Worm (Caenorhabditis elegans): ENCODE measurements around the gene rpl-29.

Gene rpl-29

ce11 chrIV:13860459-13860858 lies 21.6 kb upstream of the rpl-29 start:
- TF ChIP-seq unc-55 (GFP tag; optimal IDR thresholded peaks at IDR 0.05) (no peak), dmd-4 (tag; optimal IDR thresholded peaks at IDR 0.05; ENCODE audit: borderline replicate concordance) (no peak), unc-42 (tag; optimal IDR thresholded peaks at IDR 0.05) (no peak), che-1 (tag; optimal IDR thresholded peaks at IDR 0.05) (no peak), pat-9 (tag; optimal IDR thresholded peaks at IDR 0.05) (no peak)

- TF ChIP-seq hlh-8 (tag; optimal IDR thresholded peaks at IDR 0.05) (no peak), unc-42 (tag; optimal IDR thresholded peaks at IDR 0.05) (no peak), tbx-7 (tag; optimal IDR thresholded peaks at IDR 0.05) (no peak), fkh-6 (tag; optimal IDR thresholded peaks at IDR 0.05) (no peak), sox-4 (tag; optimal IDR thresholded peaks at IDR 0.05) (no peak), elt-4 (tag; optimal IDR thresholded peaks at IDR 0.05) (no peak), hlh-13 (GFP tag; optimal IDR thresholded peaks at IDR 0.05) (no peak), pha-4 (tag; optimal IDR thresholded peaks at IDR 0.05) (no peak), Y22D7AL.16 (tag; optimal IDR thresholded peaks at IDR 0.05) (no peak), ref-2 (tag; optimal IDR thresholded peaks at IDR 0.05) (no peak), eyg-1 (tag; optimal IDR thresholded peaks at IDR 0.05) (no peak), ceh-14 (tag; optimal IDR thresholded peaks at IDR 0.05) (no peak), ets-4 (tag; optimal IDR thresholded peaks at IDR 0.05) (no peak), ahr-1 (tag; optimal IDR thresholded peaks at IDR 0.05) (no peak), mec-3 (tag; optimal IDR thresholded peaks at IDR 0.05; ENCODE audit: borderline replicate concordance) (no peak), gmeb-2 (tag; optimal IDR thresholded peaks at IDR 0.05) (no peak), ceh-18 (tag; optimal IDR thresholded peaks at IDR 0.05) (no peak), unc-55 (GFP tag; optimal IDR thresholded peaks at IDR 0.05) (no peak), elt-2 (tag; optimal IDR thresholded peaks at IDR 0.05) (no peak), lim-6 (tag; optimal IDR thresholded peaks at IDR 0.05) (no peak)
Measured at ce11 chrIV:13865172-13865571, 16.9 kb upstream of the rpl-29 start, which contains the start of gene vamp-8. Gene vamp-8 (minus strand): TSS chrIV:13865196.

DNA sequence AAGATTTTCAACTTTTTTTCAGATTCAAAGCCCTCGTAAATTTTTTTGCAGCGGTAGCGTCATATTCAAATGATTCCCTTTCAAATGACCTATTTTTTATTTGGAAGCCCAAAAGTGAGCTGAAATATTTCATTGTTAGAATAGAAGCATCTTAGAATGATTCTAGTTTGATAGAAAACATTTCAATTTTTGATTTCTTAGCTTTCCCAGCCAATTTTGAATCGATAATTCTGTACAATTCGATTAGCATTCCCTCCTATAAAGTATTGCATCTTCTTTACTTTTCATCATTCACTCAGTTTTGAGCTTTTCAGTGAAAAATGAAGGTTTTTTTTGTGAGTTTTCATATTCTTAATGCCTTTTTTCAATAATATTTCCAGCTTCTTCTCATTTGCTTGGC lies 15.3 kb upstream of the rpl-29 start, which contains the start of gene B0513.90:
B0513.90 (plus strand) TSS at position 301 of the 400 bp plus-strand sequence.
- TF ChIP-seq pros-1 (tag; optimal IDR thresholded peaks at IDR 0.05) (no peak), ceh-14 (tag; optimal IDR thresholded peaks at IDR 0.05) (no peak), unc-3 (GFP tag; conservative IDR thresholded peaks at IDR 0.05) (no peak), unc-3 (tag; optimal IDR thresholded peaks at IDR 0.05) (no peak)

DNA sequence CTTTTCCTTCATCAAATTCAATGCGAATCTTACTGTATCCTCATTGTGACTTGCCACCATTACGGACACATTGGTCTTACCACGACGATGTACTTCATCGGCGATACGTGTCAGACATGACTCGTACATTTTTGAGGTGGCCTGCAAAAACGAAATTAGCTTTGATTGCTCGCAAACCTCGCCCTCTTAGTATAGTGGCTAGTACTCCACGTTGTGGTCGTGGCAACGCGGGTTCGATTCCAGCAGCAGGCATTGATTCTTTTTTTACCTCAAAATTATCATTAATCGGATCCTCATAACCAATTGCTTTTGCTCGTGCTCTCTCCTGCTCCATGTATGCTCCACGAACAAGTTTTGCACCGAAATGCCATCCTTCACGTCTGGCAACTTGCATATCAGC lies 11.9 kb upstream of the rpl-29 start:
- TF ChIP-seq hlh-30 (tag; optimal IDR thresholded peaks at IDR 0.05; ENCODE audit: insufficient read depth) (no peak), ttx-3 (tag; optimal IDR thresholded peaks at IDR 0.05) (no peak), unc-55 (GFP tag; optimal IDR thresholded peaks at IDR 0.05) (no peak), eyg-1 (tag; optimal IDR thresholded peaks at IDR 0.05) (no peak), T23F11.4 (GFP tag; optimal IDR thresholded peaks at IDR 0.05) (no peak), ceh-14 (tag; optimal IDR thresholded peaks at IDR 0.05) (no peak), ztf-16 (tag; optimal IDR thresholded peaks at IDR 0.05) (no peak), sdc-2 (tag; optimal IDR thresholded peaks at IDR 0.05) (no peak), ceh-6 (GFP tag; optimal IDR thresholded peaks at IDR 0.05) (no peak), mec-3 (tag; optimal IDR thresholded peaks at IDR 0.05; ENCODE audit: borderline replicate concordance) (no peak), hlh-13 (GFP tag; optimal IDR thresholded peaks at IDR 0.05) (no peak), unc-86 (tag; optimal IDR thresholded peaks at IDR 0.05) (no peak), madf-2 (tag; optimal IDR thresholded peaks at IDR 0.05) (no peak), rnt-1 (tag; optimal IDR thresholded peaks at IDR 0.05) (no peak)

ce11 chrIV:13876565-13877153 lies 5.4 kb upstream of the rpl-29 start, which contains the start of gene prdh-1:
Gene prdh-1 (minus strand): TSS chrIV:13876615.
- TF ChIP-seq pha-4 (tag; optimal IDR thresholded peaks at IDR 0.05) (no peak), nfya-1 (tag; optimal IDR thresholded peaks at IDR 0.05) (peak; percentile 90), ceh-19 (GFP tag; optimal IDR thresholded peaks at IDR 0.05) (no peak), gmeb-2 (tag; optimal IDR thresholded peaks at IDR 0.05) (no peak), ceh-6 (GFP tag; optimal IDR thresholded peaks at IDR 0.05) (no peak)

Data from whole organism, late embryonic.